Fruit fly (Drosophila melanogaster): Measurements from ENCODE around the gene tplus3b.

Gene tplus3b

dm6 chr2L:22129581-22130300, 25.5 kb upstream of the tplus3b start, which contains the start of gene CycK (continued):
- TF ChIP-seq CG10669 (GFP tag; optimal IDR thresholded peaks at IDR 0.05) (no peak), CG9139 (GFP tag; optimal IDR thresholded peaks at IDR 0.05) (no peak), achi (GFP tag; optimal IDR thresholded peaks at IDR 0.05) (peak; percentile 15), Eip75B (GFP tag; optimal IDR thresholded peaks at IDR 0.05) (no peak), Smox (GFP tag; optimal IDR thresholded peaks at IDR 0.05) (peak; percentile 20), dac (GFP tag; optimal IDR thresholded peaks at IDR 0.05) (no peak), fd59A (GFP tag; optimal IDR thresholded peaks at IDR 0.05) (no peak), CG6163 (GFP tag; IDR thresholded peaks at IDR 0.05) (no peak)

- TF ChIP-seq fkh (GFP tag; optimal IDR thresholded peaks at IDR 0.05) (no peak), topi (GFP tag; optimal IDR thresholded peaks at IDR 0.05) (peak; percentile 10), lz (GFP tag; optimal IDR thresholded peaks at IDR 0.05) (peak; percentile 34), Sox14 (GFP tag; optimal IDR thresholded peaks at IDR 0.05) (peak; percentile 16), CG6854 (GFP tag; optimal IDR thresholded peaks at IDR 0.05) (peak; percentile 37), CG8632 (GFP tag; optimal IDR thresholded peaks at IDR 0.05) (no peak), CG6276 (GFP tag; optimal IDR thresholded peaks at IDR 0.05) (no peak), Lpt (GFP tag; optimal IDR thresholded peaks at IDR 0.05) (no peak), Eip78C (GFP tag) (peak; percentile 62), Ets96B (tag; optimal IDR thresholded peaks at IDR 0.05) (no peak), eg (GFP tag; IDR thresholded peaks at IDR 0.05) (no peak), Smox (GFP tag; optimal IDR thresholded peaks at IDR 0.05) (no peak), Eip75B (GFP tag; optimal IDR thresholded peaks at IDR 0.05) (no peak), CG9139 (GFP tag; optimal IDR thresholded peaks at IDR 0.05) (no peak), CG3032 (tag; optimal IDR thresholded peaks at IDR 0.05) (no peak), net (GFP tag; optimal IDR thresholded peaks at IDR 0.05) (no peak), CG10631 (GFP tag; optimal IDR thresholded peaks at IDR 0.05) (no peak), CG15336 (GFP tag; IDR thresholded peaks at IDR 0.05) (no peak), CG7368 (GFP tag; optimal IDR thresholded peaks at IDR 0.05) (no peak), acj6 (GFP tag; optimal IDR thresholded peaks at IDR 0.05) (no peak), CG11902 (GFP tag; optimal IDR thresholded peaks at IDR 0.05) (peak; percentile 0), CG8119 (GFP tag; IDR thresholded peaks at IDR 0.05) (no peak; the same call in 2 of the 3 replicates), Met (GFP tag; optimal IDR thresholded peaks at IDR 0.05) (no peak), CG34406 (GFP tag; optimal IDR thresholded peaks at IDR 0.05) (peak; percentile 1), Sox15 (GFP tag; optimal IDR thresholded peaks at IDR 0.05) (no peak), fd59A (GFP tag; optimal IDR thresholded peaks at IDR 0.05) (no peak), Hr38 (GFP tag; optimal IDR thresholded peaks at IDR 0.05) (no peak), CG31627 (GFP tag; optimal IDR thresholded peaks at IDR 0.05) (peak; percentile 34), CG16779 (tag; optimal IDR thresholded peaks at IDR 0.05) (no peak), CG11762 (GFP tag; optimal IDR thresholded peaks at IDR 0.05; ENCODE audit: insufficient read depth) (no peak), spab (GFP tag; optimal IDR thresholded peaks at IDR 0.05) (no peak), CG6808 (GFP tag; optimal IDR thresholded peaks at IDR 0.05) (no peak), CG32006 (GFP tag; optimal IDR thresholded peaks at IDR 0.05) (no peak), pdm3 (GFP tag; optimal IDR thresholded peaks at IDR 0.05) (peak; percentile 7), vri (GFP tag; optimal IDR thresholded peaks at IDR 0.05) (no peak), CG6792 (GFP tag; optimal IDR thresholded peaks at IDR 0.05) (no peak), Ets21C (GFP tag; optimal IDR thresholded peaks at IDR 0.05) (peak; percentile 6), Eip93F (GFP tag; optimal IDR thresholded peaks at IDR 0.05) (no peak), Gug (GFP tag; IDR thresholded peaks at IDR 0.05) (no peak), CG4318 (GFP tag; optimal IDR thresholded peaks at IDR 0.05) (no peak), ss (GFP tag; optimal IDR thresholded peaks at IDR 0.05) (no peak), CG11294 (GFP tag; IDR thresholded peaks at IDR 0.05) (no peak), achi (GFP tag; optimal IDR thresholded peaks at IDR 0.05) (no peak), CG8319 (GFP tag; optimal IDR thresholded peaks at IDR 0.05) (no peak), CG6163 (GFP tag; IDR thresholded peaks at IDR 0.05) (no peak), fd85E (GFP tag; optimal IDR thresholded peaks at IDR 0.05) (no peak)
These were observed 17.5 kb upstream of the tplus3b start for dm6 chr2L:22121651-22122165.

Measured in whole organism, prepupa.